Worm (Caenorhabditis elegans) whole organism, midembryonic: ENCODE data around the gene clec-125.
A peak's percentile ranks its signal among the peaks of the same experiment; 100 is the strongest.
"Not testable (repeated sequence)": the region's sequence is repeated elsewhere in the genome, so short reads cannot be mapped to it uniquely, and the experiment has no call there.

Experiments used
- T22C8.4 ChIP-seq: fragments of 200-800 bp; sonication (Bioruptor generic); IDR thresholded peaks from 2 replicates; pipeline ENCODE4 v1.3.6; 2022; ENCODE audit warnings: missing genetic modification characterization, missing compliant biosample characterization
- cog-1 ChIP-seq: sonication (generic microtip); optimal IDR thresholded peaks from 2 replicates; lab custom pipeline; 2016; ENCODE audit warnings: missing genetic modification characterization, missing compliant biosample characterization
- flt-1 ChIP-seq: fragments of 200-800 bp; sonication (Bioruptor generic); IDR thresholded peaks from 2 replicates; pipeline ENCODE4 v1.3.6; 2022; ENCODE audit warnings: missing genetic modification characterization, missing compliant biosample characterization
- klf-2 ChIP-seq: fragments of 200-800 bp; sonication (Bioruptor generic); conservative IDR thresholded peaks from 2 replicates; pipeline ENCODE4 v1.3.6; 2022; ENCODE audit warnings: missing genetic modification reagents, missing genetic modification characterization, missing compliant biosample characterization
- med-1 ChIP-seq: sonication (generic microtip); optimal IDR thresholded peaks from 2 replicates; lab custom pipeline; 2017; ENCODE audit warnings: missing genetic modification characterization, mild to moderate bottlenecking, missing compliant biosample characterization, antibody characterized with exemption, missing genetic modification reagents; ENCODE audit not compliant: insufficient read depth
- ref-1 ChIP-seq: fragments of 200-800 bp; sonication (Bioruptor generic); conservative IDR thresholded peaks from 2 replicates; pipeline ENCODE4 v1.3.6; 2022; ENCODE audit warnings: missing genetic modification reagents, missing genetic modification characterization, missing compliant biosample characterization
- tab-1 ChIP-seq: fragments of 200-800 bp; sonication (Bioruptor generic); IDR thresholded peaks from 2 replicates; pipeline ENCODE4 v1.3.6; 2022; ENCODE audit warnings: missing genetic modification characterization, missing compliant biosample characterization
- ztf-23 ChIP-seq: fragments of 200-800 bp; sonication (Bioruptor generic); IDR thresholded peaks from 2 replicates; pipeline ENCODE4 v1.3.6; 2022; ENCODE audit warnings: missing genetic modification reagents, missing genetic modification characterization, missing compliant biosample characterization
- ztf-29 ChIP-seq: fragments of 200-800 bp; sonication (Bioruptor generic); IDR thresholded peaks from 2 replicates; pipeline ENCODE4 v1.3.6; 2022; ENCODE audit warnings: missing genetic modification reagents, missing genetic modification characterization, missing compliant biosample characterization

Gene clec-125

ce11 chrII:3482231-3482630 lies 33.6 kb upstream of the clec-125 start, which contains the start of gene smu-2:
TSS of gene smu-2 (plus strand) at chrII:3482408.
- TF ChIP-seq cog-1 (tag; lab: Kevin White, UChicago) (peak; percentile 39), ztf-23 (peak; percentile 74), ztf-29 (GFP tag; lab: Robert Waterston, UW) (no peak), tab-1 (GFP tag; lab: Robert Waterston, UW) (no peak), ref-1 (GFP tag; lab: Robert Waterston, UW) (no peak), med-1 (GFP tag; lab: Kevin White, UChicago) (no peak), T22C8.4 (GFP tag; lab: Robert Waterston, UW) (no peak), klf-2 (GFP tag; lab: Robert Waterston, UW) (0 out of 2 replicates have a peak, but pooled peaks have one; percentile 45), flt-1 (GFP tag; lab: Robert Waterston, UW) (peak; percentile 67; the same call in 1 of the 2 replicates)

DNA sequence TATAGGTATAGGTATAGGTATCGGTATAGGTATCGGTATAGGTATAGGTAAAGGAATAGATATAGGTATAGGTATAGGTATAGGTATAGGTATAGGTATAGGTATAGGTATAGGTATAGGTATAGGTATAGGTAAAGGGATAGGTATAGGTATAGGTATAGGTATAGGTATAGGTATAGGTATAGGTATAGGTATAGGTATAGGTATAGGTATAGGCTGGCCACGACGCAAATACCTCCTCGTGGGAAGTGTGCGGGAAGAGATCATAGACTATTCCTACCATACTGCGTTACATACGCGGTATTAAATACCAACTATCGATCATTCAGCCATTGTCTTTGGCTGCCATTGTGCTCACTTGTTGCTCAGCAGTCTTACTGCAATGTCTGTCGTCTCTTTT lies 25.0 kb upstream of the clec-125 start, which contains the start of gene fbxb-112:
Gene fbxb-112, plus strand, starts transcription at position 301 of the 400 bp plus-strand sequence.
- not testable (repeated sequence) for TF ChIP-seq ref-1 (GFP tag; lab: Robert Waterston, UW); med-1 (GFP tag; lab: Kevin White, UChicago); klf-2 (GFP tag; lab: Robert Waterston, UW)

DNA sequence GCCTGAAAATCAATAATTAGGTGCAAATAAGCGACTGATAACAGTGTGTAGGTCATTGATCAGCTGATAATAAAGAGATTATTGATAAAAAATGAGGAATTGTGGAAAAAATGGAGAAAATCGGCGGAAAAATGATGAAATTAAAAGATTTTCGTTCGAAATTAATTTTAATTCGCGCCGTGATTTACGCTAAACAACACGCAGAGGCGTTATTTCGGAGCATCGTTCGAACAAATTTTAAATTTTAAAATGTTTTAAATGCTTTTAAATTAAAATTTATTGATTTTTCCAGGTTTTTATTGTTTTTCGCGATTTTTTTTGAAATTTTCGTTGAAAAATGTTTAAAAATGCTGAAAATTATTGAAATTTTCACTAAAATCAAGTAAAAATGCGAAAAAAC lies 16.4 kb upstream of the clec-125 start, which contains the start of gene Y49F6B.9:
Gene Y49F6B.9, minus strand, starts transcription at position 2 of the 400 bp plus-strand sequence.
- TF ChIP-seq ref-1 (GFP tag; lab: Robert Waterston, UW) (no peak), ztf-29 (GFP tag; lab: Robert Waterston, UW) (no peak), cog-1 (tag; lab: Kevin White, UChicago) (no peak), klf-2 (GFP tag; lab: Robert Waterston, UW) (no peak), tab-1 (GFP tag; lab: Robert Waterston, UW) (no peak), T22C8.4 (GFP tag; lab: Robert Waterston, UW) (no peak), med-1 (GFP tag; lab: Kevin White, UChicago) (no peak), ztf-23 (no peak), flt-1 (GFP tag; lab: Robert Waterston, UW) (no peak)

ce11 chrII:3500373-3500772 lies 15.4 kb upstream of the clec-125 start:
- TF ChIP-seq tab-1 (GFP tag; lab: Robert Waterston, UW) (no peak), med-1 (GFP tag; lab: Kevin White, UChicago) (no peak), flt-1 (GFP tag; lab: Robert Waterston, UW) (no peak), cog-1 (tag; lab: Kevin White, UChicago) (no peak), ztf-29 (GFP tag; lab: Robert Waterston, UW) (no peak), ztf-23 (no peak)

ce11 chrII:3502011-3502410 lies 13.8 kb upstream of the clec-125 start:
- no peak for TF ChIP-seq med-1 (GFP tag; lab: Kevin White, UChicago)
- no peak for TF ChIP-seq klf-2 (GFP tag; lab: Robert Waterston, UW)
- TF ChIP-seq ztf-29 (GFP tag; lab: Robert Waterston, UW): no peak
- no peak for TF ChIP-seq ztf-23
- no peak for TF ChIP-seq T22C8.4 (GFP tag; lab: Robert Waterston, UW)
- TF ChIP-seq flt-1 (GFP tag; lab: Robert Waterston, UW): no peak
- TF ChIP-seq cog-1 (tag; lab: Kevin White, UChicago): no peak
- TF ChIP-seq tab-1 (GFP tag; lab: Robert Waterston, UW): no peak
- TF ChIP-seq ref-1 (GFP tag; lab: Robert Waterston, UW): no peak

ce11 chrII:3502520-3503323 lies 13.1 kb upstream of the clec-125 start, which contains the start of the genes col-71 and Y49F6B.2:
TSS of gene col-71 (minus strand) at chrII:3502570.
TSS of gene Y49F6B.2 (plus strand) at chrII:3502968.
- peak; percentile 60; the same call in 1 of the 2 replicates for TF ChIP-seq flt-1 (GFP tag; lab: Robert Waterston, UW)
- no peak for TF ChIP-seq ref-1 (GFP tag; lab: Robert Waterston, UW)
- no peak for TF ChIP-seq med-1 (GFP tag; lab: Kevin White, UChicago)
- TF ChIP-seq ztf-23: peak; percentile 62; the same call in 1 of the 2 replicates
- peak; percentile 49; the same call in 1 of the 2 replicates for TF ChIP-seq T22C8.4 (GFP tag; lab: Robert Waterston, UW)
- TF ChIP-seq tab-1 (GFP tag; lab: Robert Waterston, UW): no peak
- peak; percentile 63; the same call in 1 of the 2 replicates for TF ChIP-seq klf-2 (GFP tag; lab: Robert Waterston, UW)
- TF ChIP-seq cog-1 (tag; lab: Kevin White, UChicago): peak; percentile 51
- TF ChIP-seq ztf-29 (GFP tag; lab: Robert Waterston, UW): no peak

DNA sequence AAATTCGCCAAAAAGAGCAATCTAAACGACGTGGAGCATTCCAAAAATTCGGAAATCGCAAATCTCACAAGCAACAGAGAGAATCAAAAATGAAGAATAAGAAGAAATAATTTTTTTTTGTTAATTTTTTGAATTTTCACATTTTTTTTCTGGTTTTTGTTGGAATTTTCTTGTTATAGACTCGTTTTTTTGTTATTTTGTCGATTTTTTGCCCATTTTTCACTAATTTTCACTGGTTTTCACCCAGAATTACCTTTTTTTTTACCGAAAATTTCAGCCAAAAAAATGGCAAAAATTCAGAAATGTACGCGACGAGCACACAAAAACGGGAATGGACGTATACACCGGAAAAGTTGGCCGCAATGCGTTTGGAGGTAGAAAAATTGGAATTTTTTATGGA lies 11.1 kb upstream of the clec-125 start, which contains the start of gene cyh-1:
Gene cyh-1, plus strand, starts transcription at position 301 of the 400 bp plus-strand sequence.
- TF ChIP-seq tab-1 (GFP tag; lab: Robert Waterston, UW) (no peak), ztf-23 (no peak), med-1 (GFP tag; lab: Kevin White, UChicago) (no peak), ref-1 (GFP tag; lab: Robert Waterston, UW) (no peak), T22C8.4 (GFP tag; lab: Robert Waterston, UW) (no peak), cog-1 (tag; lab: Kevin White, UChicago) (no peak), ztf-29 (GFP tag; lab: Robert Waterston, UW) (no peak), klf-2 (GFP tag; lab: Robert Waterston, UW) (no peak), flt-1 (GFP tag; lab: Robert Waterston, UW) (no peak)

ce11 chrII:3512240-3512639 lies 3.6 kb upstream of the clec-125 start, which contains the start of gene Y49F6B.19:
TSS of gene Y49F6B.19 (minus strand) at chrII:3512340.
- no peak for TF ChIP-seq flt-1 (GFP tag; lab: Robert Waterston, UW)

ce11 chrII:3514631-3515030 lies 1.2 kb upstream of the clec-125 start, which contains the start of gene srz-5:
TSS of gene srz-5 (minus strand) at chrII:3514731.
- TF ChIP-seq ref-1 (GFP tag; lab: Robert Waterston, UW) (no peak), T22C8.4 (GFP tag; lab: Robert Waterston, UW) (no peak), med-1 (GFP tag; lab: Kevin White, UChicago) (no peak), cog-1 (tag; lab: Kevin White, UChicago) (no peak), tab-1 (GFP tag; lab: Robert Waterston, UW) (no peak), ztf-29 (GFP tag; lab: Robert Waterston, UW) (no peak), ztf-23 (no peak), flt-1 (GFP tag; lab: Robert Waterston, UW) (no peak), klf-2 (GFP tag; lab: Robert Waterston, UW) (no peak)
